Fruit fly (Drosophila melanogaster): ENCODE data around the gene CG16800.

CG16800 gene

DNA sequence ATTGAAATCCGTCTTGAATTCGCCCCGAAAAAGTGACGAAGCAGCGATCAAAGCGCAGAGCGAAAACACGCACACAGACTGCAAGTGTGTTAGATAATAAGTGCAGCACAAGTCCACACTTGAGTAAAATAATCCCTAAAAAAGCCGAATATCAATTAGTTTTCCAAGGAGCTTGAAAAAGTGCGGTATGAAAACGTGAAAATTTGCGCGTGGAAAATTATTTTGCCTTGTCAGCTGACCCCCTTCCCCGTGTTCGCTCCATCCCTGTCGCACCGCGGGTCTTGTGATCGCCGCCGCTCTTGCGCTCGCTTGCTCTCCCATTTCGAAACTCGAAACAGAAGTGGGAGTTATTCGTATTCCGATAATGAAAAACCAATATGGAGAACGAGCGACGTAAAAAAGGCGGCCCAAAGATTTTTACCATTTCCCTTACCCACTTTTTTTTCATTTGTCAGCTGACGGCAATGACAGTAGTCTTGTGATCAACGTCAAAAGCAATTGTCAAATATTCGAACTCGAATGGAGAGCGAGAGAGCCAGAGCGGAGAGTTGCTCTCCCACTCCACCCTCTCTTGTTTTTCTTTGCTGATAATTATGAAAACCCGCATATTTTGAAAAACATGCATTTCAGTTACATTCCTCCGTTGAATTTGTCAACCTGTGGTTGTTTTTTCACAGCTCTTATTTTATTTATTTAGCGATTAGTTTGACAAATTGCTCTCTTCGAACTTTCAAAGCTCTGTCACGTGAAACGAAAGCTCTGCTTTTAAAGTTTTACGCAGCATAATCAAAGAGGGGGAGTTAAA, 8.4 kb downstream of the CG16800 start (continued):
- TF ChIP-seq HLHmδ (GFP tag; optimal IDR thresholded peaks at IDR 0.05) (no peak), sim (GFP tag; IDR thresholded peaks at IDR 0.05) (no peak), CG6813 (GFP tag; optimal IDR thresholded peaks at IDR 0.05) (no peak), CG18476 (GFP tag; optimal IDR thresholded peaks at IDR 0.05) (no peak), emc (GFP tag; optimal IDR thresholded peaks at IDR 0.05) (no peak), NFAT (GFP tag; IDR thresholded peaks at IDR 0.05) (peak; percentile 44; the same call in 1 of the 2 replicates), CG4360 (GFP tag; IDR thresholded peaks at IDR 0.05) (no peak), E2f2 (GFP tag; IDR thresholded peaks at IDR 0.05) (peak; percentile 21; the same call in 1 of the 2 replicates), tgo (GFP tag; IDR thresholded peaks at IDR 0.05) (no peak), CG10543 (GFP tag; optimal IDR thresholded peaks at IDR 0.05) (no peak), kay (GFP tag; optimal IDR thresholded peaks at IDR 0.05) (no peak), Ptx1 (GFP tag; IDR thresholded peaks at IDR 0.05) (no peak), CG15479 (GFP tag; optimal IDR thresholded peaks at IDR 0.05) (peak; percentile 3), pb (GFP tag; optimal IDR thresholded peaks at IDR 0.05) (no peak), gcm2 (GFP tag; optimal IDR thresholded peaks at IDR 0.05) (no peak), hb (GFP tag; IDR thresholded peaks at IDR 0.05; ENCODE audit: partially characterized antibody) (no peak), Oaz (GFP tag; IDR thresholded peaks at IDR 0.05) (no peak), CG4820 (GFP tag; optimal IDR thresholded peaks at IDR 0.05) (no peak), Hr51 (GFP tag; optimal IDR thresholded peaks at IDR 0.05) (no peak), Stat92E (GFP tag; optimal IDR thresholded peaks at IDR 0.05) (no peak), sqz (GFP tag; optimal IDR thresholded peaks at IDR 0.05) (peak; percentile 37), D19B (GFP tag; optimal IDR thresholded peaks at IDR 0.05) (no peak), CG10366 (GFP tag; IDR thresholded peaks at IDR 0.05) (no peak), pum (GFP tag; optimal IDR thresholded peaks at IDR 0.05) (no peak), stwl (tag; optimal IDR thresholded peaks at IDR 0.05) (no peak), CG31224 (GFP tag; IDR thresholded peaks at IDR 0.05) (no peak), CG10431 (GFP tag; optimal IDR thresholded peaks at IDR 0.05) (no peak), salm (tag; optimal IDR thresholded peaks at IDR 0.05) (no peak), CG11398 (GFP tag; optimal IDR thresholded peaks at IDR 0.05) (no peak), lov (optimal IDR thresholded peaks at IDR 0.05) (no peak), lov (GFP tag; IDR thresholded peaks at IDR 0.05) (no peak), Hmx (GFP tag; optimal IDR thresholded peaks at IDR 0.05) (no peak), Hey (tag; optimal IDR thresholded peaks at IDR 0.05) (no peak), prd (optimal IDR thresholded peaks at IDR 0.05) (no peak), prd (GFP tag; IDR thresholded peaks at IDR 0.05) (0 out of 3 replicates have a peak, but pooled peaks have one; percentile 18), hkb (optimal IDR thresholded peaks at IDR 0.05) (no peak), hkb (GFP tag; IDR thresholded peaks at IDR 0.05) (no peak), Tbp (GFP tag; optimal IDR thresholded peaks at IDR 0.05) (no peak), chn (GFP tag; optimal IDR thresholded peaks at IDR 0.05) (no peak), sd (tag; optimal IDR thresholded peaks at IDR 0.05) (peak; percentile 65), CG13287 (GFP tag; IDR thresholded peaks at IDR 0.05; ENCODE audit: partially characterized antibody) (no peak), nmo (GFP tag; optimal IDR thresholded peaks at IDR 0.05) (no peak), caup (GFP tag; optimal IDR thresholded peaks at IDR 0.05; ENCODE audit: severe bottlenecking) (no peak), Hr78 (GFP tag; optimal IDR thresholded peaks at IDR 0.05) (no peak), Vsx1 (GFP tag; optimal IDR thresholded peaks at IDR 0.05) (no peak), dati (GFP tag; IDR thresholded peaks at IDR 0.05) (no peak), Blimp-1 (GFP tag; optimal IDR thresholded peaks at IDR 0.05) (no peak), ap (GFP tag; IDR thresholded peaks at IDR 0.05) (no peak), CG8478 (optimal IDR thresholded peaks at IDR 0.05) (no peak), zen2 (GFP tag; IDR thresholded peaks at IDR 0.05; ENCODE audit: partially characterized antibody) (no peak)
